Worm (Caenorhabditis elegans): ENCODE measurements around the gene cyp-33E3.
A peak's percentile ranks its signal among the peaks of the same experiment; 100 is the strongest.

cyp-33E3 gene

ce11 chrIV:8602877-8603276 lies 11.9 kb upstream of the cyp-33E3 start, which contains the start of gene Y59H11AR.10:
Gene Y59H11AR.10 (plus strand): TSS chrIV:8603177.
- no peak for TF ChIP-seq isw-1 (GFP tag; IDR thresholded peaks at IDR 0.05)
- no peak for TF ChIP-seq efl-1 (optimal IDR thresholded peaks at IDR 0.05)
- TF ChIP-seq efl-1 (GFP tag; optimal IDR thresholded peaks at IDR 0.05 in 1 of 2), result peak in 1 of 2 experiments; percentile 57

- TF ChIP-seq ces-1 (GFP tag; optimal IDR thresholded peaks at IDR 0.05) (no peak), lsy-2 (tag; optimal IDR thresholded peaks at IDR 0.05) (peak; percentile 59 to 71), ama-1 (optimal IDR thresholded peaks at IDR 0.05) (no peak), nhr-20 (tag; optimal IDR thresholded peaks at IDR 0.05) (peak; percentile 50), nhr-71 (tag; optimal IDR thresholded peaks at IDR 0.05) (peak; percentile 89), ceh-88 (GFP tag; IDR thresholded peaks at IDR 0.05) (no peak), C04F5.9 (tag; optimal IDR thresholded peaks at IDR 0.05) (no peak), mef-2 (tag; optimal IDR thresholded peaks at IDR 0.05) (peak; percentile 80), nhr-19 (GFP tag; conservative IDR thresholded peaks at IDR 0.05) (peak; percentile 66), rnt-1 (tag; optimal IDR thresholded peaks at IDR 0.05) (peak; percentile 43), hlh-4 (tag; optimal IDR thresholded peaks at IDR 0.05) (no peak), snu-23 (GFP tag; optimal IDR thresholded peaks at IDR 0.05) (peak; percentile 57), efl-1 (optimal IDR thresholded peaks at IDR 0.05) (peak in 1 of 2 experiments; percentile 20), efl-1 (GFP tag; optimal IDR thresholded peaks at IDR 0.05 in 1 of 2) (no peak), isw-1 (GFP tag; IDR thresholded peaks at IDR 0.05) (no peak), lin-39 (tag; optimal IDR thresholded peaks at IDR 0.05) (peak; percentile 44), nhr-28 (tag; optimal IDR thresholded peaks at IDR 0.05) (no peak), nhr-11 (tag; optimal IDR thresholded peaks at IDR 0.05) (peak; percentile 45), vab-15 (tag; optimal IDR thresholded peaks at IDR 0.05) (no peak), pqm-1 (tag; optimal IDR thresholded peaks at IDR 0.05) (no peak), ets-5 (GFP tag; IDR thresholded peaks at IDR 0.05) (no peak), sox-4 (tag; optimal IDR thresholded peaks at IDR 0.05) (no peak), irx-1 (tag; optimal IDR thresholded peaks at IDR 0.05) (no peak), unc-98 (GFP tag; IDR thresholded peaks at IDR 0.05) (0 out of 2 replicates have a peak, but pooled peaks have one; percentile 10), nhr-47 (tag; optimal IDR thresholded peaks at IDR 0.05) (peak; percentile 26), tbx-2 (tag; optimal IDR thresholded peaks at IDR 0.05) (peak; percentile 20), swsn-7 (tag; optimal IDR thresholded peaks at IDR 0.05) (peak; percentile 4), lin-14 (GFP tag; optimal IDR thresholded peaks at IDR 0.05) (peak; percentile 79)
Measured at ce11 chrIV:8605217-8605616, 9.6 kb upstream of the cyp-33E3 start.

ce11 chrIV:8608204-8608603 lies 6.6 kb upstream of the cyp-33E3 start:
- no peak for TF ChIP-seq nhr-84 (tag; optimal IDR thresholded peaks at IDR 0.05)
- TF ChIP-seq zip-4 (GFP tag; optimal IDR thresholded peaks at IDR 0.05), result no peak
- no peak for TF ChIP-seq lin-15B (tag; optimal IDR thresholded peaks at IDR 0.05)
- no peak for TF ChIP-seq fkh-10 (GFP tag; optimal IDR thresholded peaks at IDR 0.05)
- no peak for TF ChIP-seq lin-13 (GFP tag; optimal IDR thresholded peaks at IDR 0.05)
- TF ChIP-seq mab-9 (GFP tag; IDR thresholded peaks at IDR 0.05), result no peak
- no peak for TF ChIP-seq nhr-20 (tag; optimal IDR thresholded peaks at IDR 0.05)
- TF ChIP-seq zag-1 (tag; optimal IDR thresholded peaks at IDR 0.05), result no peak
- TF ChIP-seq nhr-19 (GFP tag; conservative IDR thresholded peaks at IDR 0.05), result no peak
- no peak for TF ChIP-seq nhr-90 (tag; optimal IDR thresholded peaks at IDR 0.05; ENCODE audit: poor library complexity)
- no peak for TF ChIP-seq mdl-1 (tag; optimal IDR thresholded peaks at IDR 0.05)
- TF ChIP-seq egl-27 (tag; optimal IDR thresholded peaks at IDR 0.05), result no peak
- no peak for TF ChIP-seq fkh-8 (tag; optimal IDR thresholded peaks at IDR 0.05)

- TF ChIP-seq tbx-2 (tag; optimal IDR thresholded peaks at IDR 0.05), result no peak
- TF ChIP-seq mep-1 (tag; optimal IDR thresholded peaks at IDR 0.05), result no peak
- TF ChIP-seq ama-1 (optimal IDR thresholded peaks at IDR 0.05), result no peak
- TF ChIP-seq unc-30 (tag; optimal IDR thresholded peaks at IDR 0.05), result no peak
- no peak for TF ChIP-seq dpl-1 (GFP tag; optimal IDR thresholded peaks at IDR 0.05)
- TF ChIP-seq nhr-71 (tag; optimal IDR thresholded peaks at IDR 0.05), result no peak
Measured at ce11 chrIV:8608934-8609333, 5.9 kb upstream of the cyp-33E3 start, which contains the start of gene F42A9.6. Gene F42A9.6 (plus strand): TSS chrIV:8609234.
